Fruit fly (Drosophila melanogaster) S2 (cell line): ENCODE measurements around the gene GAA1.

Experiments used
- CG8478 ChIP-seq: fragments of >200 bp; optimal IDR thresholded peaks from 2 replicates; lab custom pipeline; 2018
- CTCF ChIP-seq, 2 experiments: fragments of >200 bp; optimal IDR thresholded peaks; 2 replicates each; lab custom pipeline; 2018

DNA sequence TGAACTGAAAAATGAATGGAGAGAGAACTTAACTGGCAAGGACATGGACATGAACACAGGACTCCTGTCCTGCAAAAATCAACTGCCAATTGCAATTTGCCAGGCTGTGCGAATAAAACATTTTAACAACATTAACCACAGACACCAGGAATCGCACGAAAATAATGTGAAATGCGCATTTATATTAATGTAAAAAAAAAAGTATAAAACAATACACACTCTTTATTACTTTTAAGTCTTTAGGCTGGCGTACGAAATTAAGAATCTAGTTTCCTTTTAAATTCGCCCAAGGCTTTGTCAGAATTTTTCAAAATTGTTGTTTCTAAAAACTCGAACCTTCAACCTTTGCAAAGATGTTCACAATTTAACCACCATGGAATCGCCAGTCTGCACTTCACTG is 28.2 kb downstream of the GAA1 start, which contains the start of gene CG12729:
- TF ChIP-seq CTCF (optimal IDR thresholded peaks at IDR 0.05; lab: Kevin White, UChicago), result no peak
- TF ChIP-seq CG8478 (lab: Kevin White, UChicago), result no peak
